Fruit fly (Drosophila melanogaster) whole organism, pupa: ENCODE data around the gene CG8260.

ENCODE experiments used
- CG13204 ChIP-seq: fragments of 200-800 bp; sonication (Bioruptor generic); optimal IDR thresholded peaks from 2 replicates; lab custom pipeline; 2018; ENCODE audit warnings: missing biosample characterization, mild to moderate bottlenecking, missing genetic modification characterization, moderate library complexity
- EcR ChIP-seq: fragments of 200-800 bp; sonication (Bioruptor generic); optimal IDR thresholded peaks from 3 replicates; lab custom pipeline; 2019; ENCODE audit warnings: missing biosample characterization, missing genetic modification characterization, mild to moderate bottlenecking, moderate library complexity, missing genetic modification reagents
- Pif1B ChIP-seq: fragments of 200-800 bp; sonication (Bioruptor generic); optimal IDR thresholded peaks from 3 replicates; lab custom pipeline; 2016; ENCODE audit warnings: missing biosample characterization, missing genetic modification characterization
- rn ChIP-seq: fragments of 200-800 bp; sonication (Bioruptor generic); IDR thresholded peaks from 2 replicates; pipeline ENCODE4 v1.3.6; 2022; ENCODE audit warnings: missing biosample characterization, missing genetic modification characterization

- TF ChIP-seq Pif1B (GFP tag; lab: Kevin White, UChicago) (no peak), rn (GFP tag; lab: Robert Waterston, UW) (no peak), EcR (GFP tag; lab: Kevin White, UChicago) (no peak), CG13204 (GFP tag; lab: Kevin White, UChicago) (no peak)
Observed at dm6 chrX:15760447-15761297, 4.6 kb downstream of the CG8260 start, which contains the start of the genes Graf and mRpL3.
